Worm (Caenorhabditis elegans) whole organism, midembryonic: ENCODE results near the gene T21D9.2.

Source experiments
- T22C8.4 ChIP-seq: fragments of 200-800 bp; sonication (Bioruptor generic); IDR thresholded peaks from 2 replicates; pipeline ENCODE4 v1.3.6; 2022; ENCODE audit warnings: missing genetic modification characterization, missing compliant biosample characterization
- cog-1 ChIP-seq: sonication (generic microtip); optimal IDR thresholded peaks from 2 replicates; lab custom pipeline; 2016; ENCODE audit warnings: missing genetic modification characterization, missing compliant biosample characterization
- flt-1 ChIP-seq: fragments of 200-800 bp; sonication (Bioruptor generic); IDR thresholded peaks from 2 replicates; pipeline ENCODE4 v1.3.6; 2022; ENCODE audit warnings: missing genetic modification characterization, missing compliant biosample characterization
- klf-2 ChIP-seq: fragments of 200-800 bp; sonication (Bioruptor generic); conservative IDR thresholded peaks from 2 replicates; pipeline ENCODE4 v1.3.6; 2022; ENCODE audit warnings: missing genetic modification reagents, missing genetic modification characterization, missing compliant biosample characterization
- ref-1 ChIP-seq: fragments of 200-800 bp; sonication (Bioruptor generic); conservative IDR thresholded peaks from 2 replicates; pipeline ENCODE4 v1.3.6; 2022; ENCODE audit warnings: missing genetic modification reagents, missing genetic modification characterization, missing compliant biosample characterization
- ztf-23 ChIP-seq: fragments of 200-800 bp; sonication (Bioruptor generic); IDR thresholded peaks from 2 replicates; pipeline ENCODE4 v1.3.6; 2022; ENCODE audit warnings: missing genetic modification reagents, missing genetic modification characterization, missing compliant biosample characterization
- ztf-29 ChIP-seq: fragments of 200-800 bp; sonication (Bioruptor generic); IDR thresholded peaks from 2 replicates; pipeline ENCODE4 v1.3.6; 2022; ENCODE audit warnings: missing genetic modification reagents, missing genetic modification characterization, missing compliant biosample characterization

DNA sequence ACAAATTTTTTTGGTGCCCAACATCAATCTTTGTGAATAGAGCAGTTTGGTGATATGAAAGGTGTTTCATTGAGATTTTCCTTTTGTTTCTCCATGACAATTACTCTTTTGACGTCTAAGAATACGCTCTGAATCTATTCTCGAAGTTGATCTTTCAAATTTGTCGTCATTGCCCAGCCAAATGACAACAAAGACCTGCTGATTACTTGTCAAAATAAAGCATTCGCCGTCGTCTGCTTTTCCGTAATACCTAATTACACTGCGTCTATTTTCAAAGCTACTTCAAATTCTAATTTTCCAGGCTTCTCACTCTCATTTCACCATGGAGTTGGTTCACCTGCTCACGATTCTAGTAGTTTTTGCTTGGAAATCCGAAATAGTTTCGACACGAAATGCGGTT, 8.6 kb upstream of the T21D9.2 start, which contains the start of gene F53B1.3:
- TF ChIP-seq flt-1 (GFP tag; lab: Robert Waterston, UW), result no peak
- no peak for TF ChIP-seq ztf-29
- no peak for TF ChIP-seq klf-2 (GFP tag; lab: Robert Waterston, UW)
- no peak for TF ChIP-seq T22C8.4 (GFP tag; lab: Robert Waterston, UW)
- no peak for TF ChIP-seq ztf-23 (GFP tag; lab: Robert Waterston, UW)
- TF ChIP-seq ref-1 (GFP tag; lab: Robert Waterston, UW), result no peak
- TF ChIP-seq cog-1 (tag; lab: Kevin White, UChicago), result no peak
